Worm (Caenorhabditis elegans) whole organism, midembryonic: Measurements from ENCODE around the gene B0524.2.

ENCODE experiments used
- T22C8.4 ChIP-seq: fragments of 200-800 bp; sonication (Bioruptor generic); IDR thresholded peaks from 2 replicates; pipeline ENCODE4 v1.3.6; 2022; ENCODE audit warnings: missing genetic modification characterization, missing compliant biosample characterization
- cog-1 ChIP-seq: sonication (generic microtip); optimal IDR thresholded peaks from 2 replicates; lab custom pipeline; 2016; ENCODE audit warnings: missing genetic modification characterization, missing compliant biosample characterization
- flt-1 ChIP-seq: fragments of 200-800 bp; sonication (Bioruptor generic); IDR thresholded peaks from 2 replicates; pipeline ENCODE4 v1.3.6; 2022; ENCODE audit warnings: missing genetic modification characterization, missing compliant biosample characterization
- klf-2 ChIP-seq: fragments of 200-800 bp; sonication (Bioruptor generic); conservative IDR thresholded peaks from 2 replicates; pipeline ENCODE4 v1.3.6; 2022; ENCODE audit warnings: missing genetic modification reagents, missing genetic modification characterization, missing compliant biosample characterization
- med-1 ChIP-seq: sonication (generic microtip); optimal IDR thresholded peaks from 2 replicates; lab custom pipeline; 2017; ENCODE audit warnings: missing genetic modification characterization, mild to moderate bottlenecking, missing compliant biosample characterization, antibody characterized with exemption, missing genetic modification reagents; ENCODE audit not compliant: insufficient read depth
- ref-1 ChIP-seq: fragments of 200-800 bp; sonication (Bioruptor generic); conservative IDR thresholded peaks from 2 replicates; pipeline ENCODE4 v1.3.6; 2022; ENCODE audit warnings: missing genetic modification reagents, missing genetic modification characterization, missing compliant biosample characterization
- ztf-23 ChIP-seq: fragments of 200-800 bp; sonication (Bioruptor generic); IDR thresholded peaks from 2 replicates; pipeline ENCODE4 v1.3.6; 2022; ENCODE audit warnings: missing genetic modification reagents, missing genetic modification characterization, missing compliant biosample characterization
- ztf-29 ChIP-seq: fragments of 200-800 bp; sonication (Bioruptor generic); IDR thresholded peaks from 2 replicates; pipeline ENCODE4 v1.3.6; 2022; ENCODE audit warnings: missing genetic modification reagents, missing genetic modification characterization, missing compliant biosample characterization

DNA sequence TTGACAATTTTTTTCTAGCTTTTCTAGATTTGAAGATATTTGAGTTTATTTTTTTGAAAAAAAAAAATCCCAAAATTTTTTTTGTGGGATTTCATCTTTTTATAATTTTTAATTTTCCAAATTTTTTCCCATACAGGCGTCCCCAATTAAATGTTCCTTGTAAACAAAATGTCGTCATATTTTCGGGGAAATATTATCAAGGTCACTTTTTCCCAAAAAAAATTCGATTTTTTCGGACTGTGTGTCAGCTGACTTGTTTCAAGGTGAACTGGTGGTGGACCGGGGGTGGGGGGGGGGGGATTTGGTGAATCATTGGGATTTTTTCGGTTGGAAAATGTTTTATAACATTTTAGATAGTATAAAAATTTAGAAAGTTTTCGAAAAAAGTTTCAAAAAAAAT lies 37.2 kb upstream of the B0524.2 start:
- TF ChIP-seq ztf-29 (GFP tag; lab: Robert Waterston, UW) (no peak), cog-1 (tag; lab: Kevin White, UChicago) (no peak), med-1 (no peak), klf-2 (GFP tag; lab: Robert Waterston, UW) (no peak), flt-1 (GFP tag; lab: Robert Waterston, UW) (no peak), T22C8.4 (GFP tag; lab: Robert Waterston, UW) (no peak), ref-1 (no peak), ztf-23 (GFP tag; lab: Robert Waterston, UW) (no peak)
